Worm (Caenorhabditis elegans) whole organism, young adult: ENCODE measurements around the gene clec-205.

Experiments
- C17E4.6 ChIP-seq: fragments of 200-800 bp; sonication (Bioruptor generic); IDR thresholded peaks from 2 replicates; pipeline ENCODE4 v1.3.6; 2022; ENCODE audit warnings: missing genetic modification reagents, missing genetic modification characterization, missing compliant biosample characterization
- D2030.7 ChIP-seq: fragments of 200-800 bp; sonication (Bioruptor generic); IDR thresholded peaks from 2 replicates; pipeline ENCODE4 v1.3.6; 2022; ENCODE audit warnings: missing genetic modification reagents, missing genetic modification characterization, missing compliant biosample characterization
- F10E7.11 ChIP-seq: sonication (generic microtip); optimal IDR thresholded peaks from 2 replicates; lab custom pipeline; 2017; ENCODE audit warnings: mild to moderate bottlenecking, missing genetic modification characterization, moderate library complexity, missing compliant biosample characterization
- F55B11.4 ChIP-seq: sonication (generic microtip); optimal IDR thresholded peaks from 2 replicates; lab custom pipeline; 2016; ENCODE audit warnings: missing compliant biosample characterization, missing genetic modification characterization, borderline replicate concordance; ENCODE audit not compliant: insufficient read depth
- F57C9.4 ChIP-seq: sonication (generic microtip); optimal IDR thresholded peaks from 2 replicates; lab custom pipeline; 2017; ENCODE audit warnings: mild to moderate bottlenecking, missing genetic modification characterization, missing compliant biosample characterization
- T26A5.8 ChIP-seq: sonication (generic microtip); optimal IDR thresholded peaks from 2 replicates; lab custom pipeline; 2016; ENCODE audit warnings: missing genetic modification characterization, missing compliant biosample characterization
- Y56A3A.18 ChIP-seq: fragments of 200-800 bp; sonication (Bioruptor generic); IDR thresholded peaks from 2 replicates; pipeline ENCODE4 v1.3.6; 2022; ENCODE audit warnings: missing genetic modification reagents, missing genetic modification characterization, missing compliant biosample characterization
- Y67H2A.10 ChIP-seq: fragments of 200-800 bp; sonication (Bioruptor generic); conservative IDR thresholded peaks from 2 replicates; pipeline ENCODE4 v1.3.6; 2022; ENCODE audit warnings: missing genetic modification reagents, missing genetic modification characterization, missing compliant biosample characterization
- ZK185.1 ChIP-seq: sonication (generic microtip); optimal IDR thresholded peaks from 2 replicates; lab custom pipeline; 2016; ENCODE audit warnings: mild to moderate bottlenecking, missing genetic modification characterization, missing compliant biosample characterization; ENCODE audit not compliant: poor library complexity, severe bottlenecking
- aptf-3 ChIP-seq: fragments of 200-800 bp; sonication (Bioruptor generic); IDR thresholded peaks from 2 replicates; pipeline ENCODE4 v1.3.6; 2022; ENCODE audit warnings: missing genetic modification characterization, missing compliant biosample characterization
- ccch-3 ChIP-seq: fragments of 200-800 bp; sonication (Bioruptor generic); optimal IDR thresholded peaks from 2 replicates; lab custom pipeline; 2018; ENCODE audit warnings: mild to moderate bottlenecking, missing genetic modification characterization, missing compliant biosample characterization
- ceh-58 ChIP-seq: fragments of 200-800 bp; sonication (Bioruptor generic); IDR thresholded peaks from 2 replicates; pipeline ENCODE4 v1.3.6; 2022; ENCODE audit warnings: missing genetic modification characterization, missing compliant biosample characterization
- efl-1 ChIP-seq: fragments of 150-350 bp; optimal IDR thresholded peaks from 2 replicates; lab custom pipeline; 2014; ENCODE audit warnings: missing biosample characterization, missing genetic modification reagents, missing genetic modification characterization
- egrh-3 ChIP-seq: fragments of 200-800 bp; sonication (Bioruptor generic); IDR thresholded peaks from 2 replicates; pipeline ENCODE4 v1.3.6; 2022; ENCODE audit warnings: missing genetic modification reagents, missing genetic modification characterization, missing compliant biosample characterization
- hmg-1.2 ChIP-seq: fragments of 200-800 bp; sonication (Bioruptor generic); IDR thresholded peaks from 2 replicates; pipeline ENCODE4 v1.3.6; 2022; ENCODE audit warnings: missing genetic modification reagents, missing genetic modification characterization, missing compliant biosample characterization
- hmg-20 ChIP-seq: fragments of 200-800 bp; sonication (Bioruptor generic); IDR thresholded peaks from 2 replicates; pipeline ENCODE4 v1.3.6; 2022; ENCODE audit warnings: missing genetic modification reagents, missing genetic modification characterization, missing compliant biosample characterization
- hrde-1 ChIP-seq: sonication (generic microtip); optimal IDR thresholded peaks from 2 replicates; lab custom pipeline; 2016; ENCODE audit warnings: missing genetic modification characterization, mild to moderate bottlenecking, missing compliant biosample characterization, moderate library complexity, missing genotype, missing genetic modification reagents, borderline replicate concordance
- let-526 ChIP-seq: fragments of 200-800 bp; sonication (Bioruptor generic); IDR thresholded peaks from 2 replicates; pipeline ENCODE4 v1.3.6; 2022; ENCODE audit warnings: missing genetic modification reagents, missing genetic modification characterization, missing compliant biosample characterization
- let-607 ChIP-seq, 2 experiments: fragments of 200-800 bp in 1 of 2; sonication (Bioruptor generic) in 1 of 2; sonication (generic microtip) in 1 of 2; optimal IDR thresholded peaks; 2 replicates each; lab custom pipeline; 2016 to 2018; ENCODE audit warnings: mild to moderate bottlenecking in 2 of 2, missing compliant biosample characterization in 2 of 2, missing genetic modification characterization in 2 of 2, moderate library complexity in 2 of 2, missing genotype in 1 of 2
- lin-40 ChIP-seq: sonication (generic microtip); optimal IDR thresholded peaks from 2 replicates; lab custom pipeline; 2016; ENCODE audit warnings: missing genetic modification characterization, mild to moderate bottlenecking, missing compliant biosample characterization, missing genotype, missing genetic modification reagents
- mes-4 ChIP-seq: sonication (generic microtip); optimal IDR thresholded peaks from 2 replicates; lab custom pipeline; 2016; ENCODE audit warnings: missing genotype, missing genetic modification characterization, missing compliant biosample characterization
- mxl-1 ChIP-seq: sonication (generic microtip); optimal IDR thresholded peaks from 2 replicates; lab custom pipeline; 2016; ENCODE audit warnings: missing genetic modification characterization, missing compliant biosample characterization
- nfya-2 ChIP-seq: fragments of 200-800 bp; sonication (Bioruptor generic); IDR thresholded peaks from 2 replicates; pipeline ENCODE4 v1.3.6; 2022; ENCODE audit warnings: missing genetic modification reagents, missing genetic modification characterization, missing compliant biosample characterization
- nhr-120 ChIP-seq: fragments of 200-800 bp; sonication (Bioruptor generic); IDR thresholded peaks from 2 replicates; pipeline ENCODE4 v1.3.6; 2022; ENCODE audit warnings: missing genetic modification characterization, missing compliant biosample characterization
- nhr-179 ChIP-seq: sonication (generic microtip); optimal IDR thresholded peaks from 2 replicates; lab custom pipeline; 2016; ENCODE audit warnings: mild to moderate bottlenecking, missing genetic modification characterization, missing compliant biosample characterization
- nhr-90 ChIP-seq: sonication (generic microtip); optimal IDR thresholded peaks from 2 replicates; lab custom pipeline; 2016; ENCODE audit warnings: missing genotype, mild to moderate bottlenecking, missing genetic modification characterization, missing compliant biosample characterization
- rcor-1 ChIP-seq: fragments of 200-800 bp; sonication (Bioruptor generic); IDR thresholded peaks from 2 replicates; pipeline ENCODE4 v1.3.6; 2022; ENCODE audit warnings: missing genetic modification reagents, missing genetic modification characterization, missing compliant biosample characterization
- rpc-1 ChIP-seq, 2 experiments: fragments of 150-350 bp in 1 of 2; sonication (generic microtip) in 1 of 2; optimal IDR thresholded peaks; 2 replicates each; lab custom pipeline; 2014 to 2018; ENCODE audit warnings: missing biosample characterization in 1 of 2, missing genetic modification characterization in 1 of 2, missing genetic modification reagents in 1 of 2, missing genotype in 1 of 2
- tbp1 ChIP-seq: fragments of 200-800 bp; sonication (Bioruptor generic); optimal IDR thresholded peaks from 2 replicates; lab custom pipeline; 2018; ENCODE audit warnings: mild to moderate bottlenecking, missing genetic modification characterization, missing compliant biosample characterization
- unc-62 ChIP-seq: fragments of 150-350 bp; optimal IDR thresholded peaks from 2 replicates; lab custom pipeline; 2014; ENCODE audit warnings: missing biosample characterization, missing genetic modification reagents, missing genetic modification characterization
- ztf-26 ChIP-seq: sonication (generic microtip); optimal IDR thresholded peaks from 2 replicates; lab custom pipeline; 2017; ENCODE audit warnings: missing genetic modification characterization, missing compliant biosample characterization
- ztf-3 ChIP-seq: fragments of 200-800 bp; sonication (Bioruptor generic); optimal IDR thresholded peaks from 2 replicates; lab custom pipeline; 2018; ENCODE audit warnings: mild to moderate bottlenecking, missing genetic modification characterization, missing compliant biosample characterization
- ztf-6 ChIP-seq: fragments of 200-800 bp; sonication (Bioruptor generic); IDR thresholded peaks from 2 replicates; pipeline ENCODE4 v1.3.6; 2022; ENCODE audit warnings: missing genetic modification reagents, missing genetic modification characterization, missing compliant biosample characterization

The clec-205 gene

ce11 chrV:1789495-1789894 is 28.8 kb downstream of the clec-205 start:
- no peak for TF ChIP-seq ccch-3 (GFP tag; lab: Kevin White, UChicago)

ce11 chrV:1794218-1794617 is 33.5 kb downstream of the clec-205 start, which contains the start of gene F36H9.1:
Gene F36H9.1, plus strand, starts transcription at chrV:1794518.
- TF ChIP-seq ceh-58 (GFP tag; lab: Robert Waterston, UW) (no peak), D2030.7 (GFP tag; lab: Robert Waterston, UW) (no peak), egrh-3 (GFP tag; lab: Robert Waterston, UW) (no peak), ZK185.1 (tag; lab: Kevin White, UChicago) (no peak), nhr-179 (no peak), rcor-1 (GFP tag; lab: Robert Waterston, UW) (no peak), F55B11.4 (tag; lab: Kevin White, UChicago) (no peak), mes-4 (no peak), unc-62 (GFP tag; lab: Kevin White, UChicago) (no peak), T26A5.8 (tag; lab: Kevin White, UChicago) (no peak), F10E7.11 (tag; lab: Kevin White, UChicago) (no peak), C17E4.6 (GFP tag; lab: Robert Waterston, UW) (no peak)

- TF ChIP-seq Y56A3A.18 (GFP tag; lab: Robert Waterston, UW) (no peak), aptf-3 (GFP tag; lab: Robert Waterston, UW) (no peak), Y67H2A.10 (GFP tag; lab: Robert Waterston, UW) (no peak), lin-40 (tag; lab: Kevin White, UChicago) (no peak), nfya-2 (GFP tag; lab: Robert Waterston, UW) (no peak), ZK185.1 (tag; lab: Kevin White, UChicago) (no peak), rpc-1 (optimal IDR thresholded peaks at IDR 0.05; lab: Kevin White, UChicago) (no peak), rpc-1 (tag; optimal IDR thresholded peaks at IDR 0.05; lab: Kevin White, UChicago) (peak; percentile 62), tbp1 (GFP tag; lab: Kevin White, UChicago) (peak; percentile 34), F57C9.4 (tag; lab: Kevin White, UChicago) (no peak), hrde-1 (no peak), let-607 (tag; optimal IDR thresholded peaks at IDR 0.05; lab: Kevin White, UChicago) (no peak), let-526 (GFP tag; lab: Robert Waterston, UW) (no peak), ztf-6 (GFP tag; lab: Robert Waterston, UW) (no peak), D2030.7 (GFP tag; lab: Robert Waterston, UW) (peak; percentile 41; the same call in 1 of the 2 replicates), efl-1 (no peak), hmg-1.2 (no peak), ztf-3 (GFP tag; lab: Kevin White, UChicago) (no peak), nhr-90 (tag; lab: Kevin White, UChicago) (no peak), hmg-20 (GFP tag; lab: Robert Waterston, UW) (no peak), nhr-120 (no peak), mxl-1 (no peak)
Measured at ce11 chrV:1797900-1798299, 37.2 kb downstream of the clec-205 start, which contains the start of gene F36H9.10. Gene F36H9.10, plus strand, starts transcription at chrV:1798200.

- no peak for TF ChIP-seq ztf-26
Measured at ce11 chrV:1803043-1803442, 42.4 kb downstream of the clec-205 start, which contains the start of gene srt-41. Gene srt-41, minus strand, starts transcription at chrV:1803143.
